Worm (Caenorhabditis elegans) whole organism, early embryonic: Measurements from ENCODE around the gene R07E5.19.

ENCODE experiments used
- ama-1 ChIP-seq: fragments of 150-350 bp; optimal IDR thresholded peaks from 2 replicates; lab custom pipeline; 2014
- pes-1 ChIP-seq: fragments of 200-800 bp; sonication (Bioruptor generic); IDR thresholded peaks from 2 replicates; pipeline ENCODE4 v1.3.6; 2022; ENCODE audit warnings: missing genetic modification reagents, missing genetic modification characterization, missing compliant biosample characterization

ce11 chrIII:4382118-4382517 lies 35.7 kb downstream of the R07E5.19 start:
- no peak for TF ChIP-seq ama-1 (lab: Kevin White, UChicago)
- no peak for TF ChIP-seq pes-1
